Worm (Caenorhabditis elegans) whole organism, midembryonic: ENCODE results near the gene R07B7.8.

Source experiments
- T22C8.4 ChIP-seq: fragments of 200-800 bp; sonication (Bioruptor generic); IDR thresholded peaks from 2 replicates; pipeline ENCODE4 v1.3.6; 2022; ENCODE audit warnings: missing genetic modification characterization, missing compliant biosample characterization
- cog-1 ChIP-seq: sonication (generic microtip); optimal IDR thresholded peaks from 2 replicates; lab custom pipeline; 2016; ENCODE audit warnings: missing genetic modification characterization, missing compliant biosample characterization
- flt-1 ChIP-seq: fragments of 200-800 bp; sonication (Bioruptor generic); IDR thresholded peaks from 2 replicates; pipeline ENCODE4 v1.3.6; 2022; ENCODE audit warnings: missing genetic modification characterization, missing compliant biosample characterization
- klf-2 ChIP-seq: fragments of 200-800 bp; sonication (Bioruptor generic); conservative IDR thresholded peaks from 2 replicates; pipeline ENCODE4 v1.3.6; 2022; ENCODE audit warnings: missing genetic modification reagents, missing genetic modification characterization, missing compliant biosample characterization
- med-1 ChIP-seq: sonication (generic microtip); optimal IDR thresholded peaks from 2 replicates; lab custom pipeline; 2017; ENCODE audit warnings: missing genetic modification characterization, mild to moderate bottlenecking, missing compliant biosample characterization, antibody characterized with exemption, missing genetic modification reagents; ENCODE audit not compliant: insufficient read depth
- ref-1 ChIP-seq: fragments of 200-800 bp; sonication (Bioruptor generic); conservative IDR thresholded peaks from 2 replicates; pipeline ENCODE4 v1.3.6; 2022; ENCODE audit warnings: missing genetic modification reagents, missing genetic modification characterization, missing compliant biosample characterization
- tab-1 ChIP-seq: fragments of 200-800 bp; sonication (Bioruptor generic); IDR thresholded peaks from 2 replicates; pipeline ENCODE4 v1.3.6; 2022; ENCODE audit warnings: missing genetic modification characterization, missing compliant biosample characterization
- ztf-23 ChIP-seq: fragments of 200-800 bp; sonication (Bioruptor generic); IDR thresholded peaks from 2 replicates; pipeline ENCODE4 v1.3.6; 2022; ENCODE audit warnings: missing genetic modification reagents, missing genetic modification characterization, missing compliant biosample characterization
- ztf-29 ChIP-seq: fragments of 200-800 bp; sonication (Bioruptor generic); IDR thresholded peaks from 2 replicates; pipeline ENCODE4 v1.3.6; 2022; ENCODE audit warnings: missing genetic modification reagents, missing genetic modification characterization, missing compliant biosample characterization

ce11 chrV:12080274-12080673, 3.8 kb downstream of the R07B7.8 start, which contains the start of gene R07B7.9:
- TF ChIP-seq tab-1 (GFP tag; lab: Robert Waterston, UW) (no peak), cog-1 (tag; lab: Kevin White, UChicago) (no peak), klf-2 (GFP tag; lab: Robert Waterston, UW) (no peak), flt-1 (GFP tag; lab: Robert Waterston, UW) (no peak), ref-1 (GFP tag; lab: Robert Waterston, UW) (no peak), T22C8.4 (GFP tag; lab: Robert Waterston, UW) (no peak), ztf-23 (GFP tag; lab: Robert Waterston, UW) (no peak), ztf-29 (no peak), med-1 (no peak)
